Worm (Caenorhabditis elegans): ENCODE measurements around the gene pals-19.

The pals-19 gene

DNA sequence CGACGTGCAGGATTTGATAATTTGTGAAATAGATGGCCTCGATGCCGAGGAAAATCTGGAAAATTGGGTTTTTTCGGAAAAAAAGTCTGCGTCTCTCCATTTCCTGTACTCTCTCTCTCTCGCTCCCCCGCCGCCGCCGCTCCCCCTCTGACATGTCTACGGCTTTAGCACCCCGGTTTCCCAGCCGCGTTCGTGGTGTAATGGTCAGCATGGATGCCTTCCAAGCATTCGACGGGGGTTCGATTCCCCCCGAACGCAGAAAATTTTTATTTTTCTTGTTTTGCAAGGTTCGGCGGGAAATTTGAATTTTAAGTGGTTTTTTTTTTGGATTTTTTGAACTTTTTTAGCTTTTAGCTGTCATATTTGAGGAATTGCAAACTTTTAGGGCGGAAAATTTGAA, 22.6 kb downstream of the pals-19 start (continued):
- TF ChIP-seq ahr-1 (tag; optimal IDR thresholded peaks at IDR 0.05) = peak; percentile 45
- TF ChIP-seq ref-2 (tag; optimal IDR thresholded peaks at IDR 0.05) = peak; percentile 50
- TF ChIP-seq T23F11.4 (GFP tag; optimal IDR thresholded peaks at IDR 0.05) = peak; percentile 9
- TF ChIP-seq ceh-34 (tag; optimal IDR thresholded peaks at IDR 0.05) = peak; percentile 60
- TF ChIP-seq pax-1 (tag; optimal IDR thresholded peaks at IDR 0.05) = no peak
- TF ChIP-seq tbx-7 (tag; optimal IDR thresholded peaks at IDR 0.05) = no peak
- TF ChIP-seq sox-2 (GFP tag; IDR thresholded peaks at IDR 0.05) = peak; percentile 36; the same call in 1 of the 2 replicates
- TF ChIP-seq npax-4 (tag; optimal IDR thresholded peaks at IDR 0.05) = peak; percentile 49
- no peak for TF ChIP-seq hlh-30 (tag; optimal IDR thresholded peaks at IDR 0.05; ENCODE audit: insufficient read depth)
- TF ChIP-seq eyg-1 (tag; optimal IDR thresholded peaks at IDR 0.05) = no peak
- TF ChIP-seq gmeb-2 (tag; optimal IDR thresholded peaks at IDR 0.05) = peak; percentile 64
- peak; percentile 70 for TF ChIP-seq tbx-2 (tag; optimal IDR thresholded peaks at IDR 0.05)

DNA sequence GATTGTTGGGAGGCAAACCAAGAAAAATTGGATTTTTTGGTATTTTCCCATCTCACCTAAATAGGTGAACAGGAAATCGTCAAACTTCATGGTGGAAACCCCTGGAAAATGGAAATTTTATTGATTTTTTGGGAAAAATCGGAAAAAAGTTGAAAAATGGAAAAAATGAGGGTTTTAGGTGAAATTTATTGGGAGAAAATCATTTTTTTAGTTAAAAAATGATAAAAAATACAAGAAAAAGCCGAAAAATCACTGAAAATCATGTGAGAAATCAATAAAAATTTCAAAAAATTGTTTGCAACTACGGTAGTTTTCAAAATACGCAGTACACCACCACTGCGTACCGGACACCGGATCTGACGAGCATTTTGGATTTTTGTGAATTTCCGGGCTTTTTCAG, 25.4 kb downstream of the pals-19 start, which contains the start of gene lelo-2:
Gene lelo-2 (minus strand): TSS at position 101 of the 400 bp plus-strand sequence.
- no peak for TF ChIP-seq ceh-2 (tag; optimal IDR thresholded peaks at IDR 0.05)

DNA sequence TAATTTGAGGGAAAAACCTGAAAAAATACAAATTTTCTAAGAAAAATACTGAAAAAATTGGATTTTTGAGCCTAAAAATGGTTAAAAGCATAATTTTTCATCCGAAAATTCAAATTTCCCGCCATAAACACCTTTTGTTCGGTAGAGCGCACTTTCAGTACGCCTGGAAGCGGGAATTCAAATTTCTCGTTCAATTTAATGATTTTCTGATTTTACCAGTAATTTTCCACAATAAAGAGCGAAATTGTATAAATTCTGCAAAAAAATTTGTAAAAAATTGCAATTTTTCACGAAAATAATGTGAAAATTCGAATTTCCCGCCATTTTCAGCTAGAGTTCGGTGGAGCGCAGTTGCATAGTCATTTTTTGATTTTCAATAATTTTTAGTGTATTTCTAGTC, 26.7 kb downstream of the pals-19 start:
- no peak for TF ChIP-seq unc-55 (GFP tag; optimal IDR thresholded peaks at IDR 0.05)
- TF ChIP-seq npax-4 (tag; optimal IDR thresholded peaks at IDR 0.05) = no peak
- no peak for TF ChIP-seq ama-1 (optimal IDR thresholded peaks at IDR 0.05)
- TF ChIP-seq tbx-7 (tag; optimal IDR thresholded peaks at IDR 0.05) = no peak
- TF ChIP-seq hlh-13 (GFP tag; optimal IDR thresholded peaks at IDR 0.05) = no peak
- TF ChIP-seq ceh-31 (tag; optimal IDR thresholded peaks at IDR 0.05) = no peak
- TF ChIP-seq sdc-2 (tag; optimal IDR thresholded peaks at IDR 0.05) = no peak
- TF ChIP-seq nfya-1 (tag; optimal IDR thresholded peaks at IDR 0.05) = no peak
- TF ChIP-seq ceh-18 (tag; optimal IDR thresholded peaks at IDR 0.05) = no peak
- TF ChIP-seq gmeb-2 (tag; optimal IDR thresholded peaks at IDR 0.05) = no peak

DNA sequence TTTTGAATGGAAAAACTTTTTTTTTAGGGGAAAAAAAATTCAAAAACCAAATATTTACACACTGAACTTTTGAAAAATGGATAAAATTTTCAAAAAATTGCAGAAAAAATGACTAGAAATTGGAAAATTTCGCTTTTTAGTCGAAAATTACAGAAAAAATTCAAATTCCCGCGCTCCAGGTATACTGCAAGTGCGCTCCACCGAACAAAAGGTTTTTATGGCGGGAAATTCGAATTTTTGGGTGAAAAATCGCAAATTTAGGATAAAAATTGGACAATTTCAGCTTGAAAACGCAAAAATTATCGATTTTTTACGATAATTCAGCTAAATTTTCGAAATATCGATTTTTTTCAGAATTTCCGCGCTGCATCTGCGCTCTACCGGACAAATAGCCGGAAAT, 27.5 kb downstream of the pals-19 start:
- TF ChIP-seq rnt-1 (tag; optimal IDR thresholded peaks at IDR 0.05) (no peak), ceh-30 (tag; optimal IDR thresholded peaks at IDR 0.05) (no peak), che-1 (tag; optimal IDR thresholded peaks at IDR 0.05) (no peak), unc-3 (GFP tag; conservative IDR thresholded peaks at IDR 0.05) (no peak), unc-3 (tag; optimal IDR thresholded peaks at IDR 0.05) (no peak), pha-2 (tag; optimal IDR thresholded peaks at IDR 0.05) (no peak), ama-1 (optimal IDR thresholded peaks at IDR 0.05) (no peak), Y22D7AL.16 (tag; optimal IDR thresholded peaks at IDR 0.05) (no peak), ceh-14 (tag; optimal IDR thresholded peaks at IDR 0.05) (no peak)

DNA sequence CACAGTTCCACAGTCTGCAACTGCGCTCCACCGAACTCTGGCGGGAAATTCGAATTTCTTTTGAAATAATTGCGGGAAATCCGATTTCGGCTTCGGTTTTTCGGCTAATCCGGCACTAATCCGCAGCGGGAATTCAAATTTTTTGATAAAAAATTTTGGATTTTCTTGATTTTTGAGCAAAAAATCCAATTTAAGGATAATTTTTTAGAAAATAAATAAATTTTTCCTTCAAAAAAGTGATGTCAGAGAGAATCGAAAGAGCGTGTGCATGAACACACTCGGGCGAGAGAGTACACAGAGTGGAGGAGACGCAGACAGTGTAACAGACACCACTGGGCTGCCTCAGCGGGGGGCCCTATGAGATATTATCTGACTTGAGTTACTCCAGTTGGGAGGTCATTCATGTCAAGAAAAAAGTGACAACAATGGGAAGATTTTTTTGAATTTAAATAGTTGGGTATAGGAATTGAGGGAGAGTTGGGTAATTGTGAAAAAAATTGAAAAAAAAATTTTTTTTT, 28.2 kb downstream of the pals-19 start:
- TF ChIP-seq pha-4 (tag; optimal IDR thresholded peaks at IDR 0.05) = no peak
- TF ChIP-seq ref-2 (tag; optimal IDR thresholded peaks at IDR 0.05) = peak; percentile 54
- TF ChIP-seq ceh-24 (tag; optimal IDR thresholded peaks at IDR 0.05) = no peak
- TF ChIP-seq unc-55 (GFP tag; optimal IDR thresholded peaks at IDR 0.05) = no peak
- no peak for TF ChIP-seq C38D4.7 (GFP tag; optimal IDR thresholded peaks at IDR 0.05)
- no peak for TF ChIP-seq hlh-6 (tag; optimal IDR thresholded peaks at IDR 0.05)
- no peak for TF ChIP-seq ceh-9 (tag; optimal IDR thresholded peaks at IDR 0.05)
- TF ChIP-seq pag-3 (tag; optimal IDR thresholded peaks at IDR 0.05; ENCODE audit: borderline replicate concordance) = no peak
- TF ChIP-seq sdc-2 (tag; optimal IDR thresholded peaks at IDR 0.05) = no peak
- peak; percentile 18 for TF ChIP-seq nfya-1 (tag; optimal IDR thresholded peaks at IDR 0.05)
- no peak for TF ChIP-seq tbx-2 (tag; optimal IDR thresholded peaks at IDR 0.05)
- TF ChIP-seq Y22D7AL.16 (tag; optimal IDR thresholded peaks at IDR 0.05) = no peak
